Worm (Caenorhabditis elegans) whole organism, L4/young adult: ENCODE measurements around the gene str-175.

ENCODE experiments used
- dao-5 ChIP-seq: sonication (generic microtip); optimal IDR thresholded peaks from 2 replicates; lab custom pipeline; 2016; ENCODE audit warnings: missing genotype, missing genetic modification characterization, moderate library complexity, missing compliant biosample characterization
- him-1 ChIP-seq: sonication (generic microtip); optimal IDR thresholded peaks from 2 replicates; lab custom pipeline; 2016; ENCODE audit warnings: missing genotype, missing genetic modification reagents, missing genetic modification characterization, missing compliant biosample characterization

ce11 chrIV:4905645-4906135 lies 35.2 kb upstream of the str-175 start, which contains the start of gene T08B6.4:
- TF ChIP-seq dao-5: no peak
- no peak for TF ChIP-seq him-1 (tag; lab: Kevin White, UChicago)
